Worm (Caenorhabditis elegans): Measurements from ENCODE around the gene F20D6.15.

DNA sequence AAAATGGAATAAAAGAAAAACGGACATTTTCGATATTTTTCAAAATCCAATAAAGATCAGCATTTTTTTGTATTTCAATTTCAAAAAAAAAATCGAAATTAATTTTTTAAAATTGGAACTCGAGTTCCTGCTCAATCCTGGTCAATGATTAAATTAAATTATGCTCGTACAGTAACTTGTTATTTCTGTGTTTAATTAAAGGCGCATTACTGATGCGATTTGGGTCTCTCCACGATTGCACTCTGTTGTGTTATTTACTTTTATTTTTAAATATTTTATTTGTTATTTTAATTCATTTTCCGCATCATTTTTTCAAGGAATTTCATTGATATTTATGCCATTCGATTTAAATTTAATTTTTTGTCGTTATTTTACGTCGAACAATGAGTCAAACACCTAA is 10.0 kb downstream of the F20D6.15 start:
- no peak for TF ChIP-seq mec-3 (tag; optimal IDR thresholded peaks at IDR 0.05; ENCODE audit: borderline replicate concordance)
- TF ChIP-seq odd-2 (tag; optimal IDR thresholded peaks at IDR 0.05): no peak
- no peak for TF ChIP-seq dve-1 (tag; optimal IDR thresholded peaks at IDR 0.05)
- TF ChIP-seq hlh-8 (tag; optimal IDR thresholded peaks at IDR 0.05): no peak
